Worm (Caenorhabditis elegans): ENCODE results near the gene ceh-33.

Gene ceh-33

ce11 chrV:5312453-5312852 lies 12.0 kb downstream of the ceh-33 start, which contains the start of gene C10G8.3:
C10G8.3 (plus strand) TSS chrV:5312753.
- TF ChIP-seq zim-3 (tag; optimal IDR thresholded peaks at IDR 0.05) (no peak), nfya-2 (GFP tag; IDR thresholded peaks at IDR 0.05) (no peak), Y53G8AR.9 (GFP tag; conservative IDR thresholded peaks at IDR 0.05) (no peak), zfh-2 (GFP tag; conservative IDR thresholded peaks at IDR 0.05) (no peak), hlh-12 (tag; optimal IDR thresholded peaks at IDR 0.05) (no peak), K11D2.4 (GFP tag; IDR thresholded peaks at IDR 0.05) (no peak)

ce11 chrV:5311635-5312034 lies 12.8 kb downstream of the ceh-33 start, which contains the start of gene C10G8.4:
C10G8.4 (plus strand) TSS chrV:5311935.
- TF ChIP-seq T26A5.8 (tag; optimal IDR thresholded peaks at IDR 0.05) (no peak), Y67H2A.10 (GFP tag; conservative IDR thresholded peaks at IDR 0.05) (no peak), K11D2.4 (GFP tag; IDR thresholded peaks at IDR 0.05) (no peak), K12H6.12 (tag; optimal IDR thresholded peaks at IDR 0.05) (no peak)

ce11 chrV:5304366-5304765 lies 20.1 kb downstream of the ceh-33 start:
- TF ChIP-seq Y67H2A.10 (GFP tag; conservative IDR thresholded peaks at IDR 0.05) (no peak), nfya-1 (tag; optimal IDR thresholded peaks at IDR 0.05; ENCODE audit: borderline replicate concordance, insufficient read depth) (no peak), nhr-90 (tag; optimal IDR thresholded peaks at IDR 0.05) (no peak), attf-3 (GFP tag; conservative IDR thresholded peaks at IDR 0.05) (no peak), hrde-1 (tag; optimal IDR thresholded peaks at IDR 0.05; ENCODE audit: borderline replicate concordance) (no peak), hmg-1.2 (GFP tag; IDR thresholded peaks at IDR 0.05) (no peak), let-607 (tag; optimal IDR thresholded peaks at IDR 0.05) (no peak), B0035.1 (tag; optimal IDR thresholded peaks at IDR 0.05) (no peak), ama-1 (optimal IDR thresholded peaks at IDR 0.05) (no peak), ama-1 (GFP tag; optimal IDR thresholded peaks at IDR 0.05) (no peak), Y53F4B.3 (GFP tag; IDR thresholded peaks at IDR 0.05) (no peak), rpc-1 (optimal IDR thresholded peaks at IDR 0.05) (no peak), rpc-1 (tag; optimal IDR thresholded peaks at IDR 0.05) (no peak), ekl-4 (GFP tag; IDR thresholded peaks at IDR 0.05) (no peak)

- TF ChIP-seq ceh-100 (GFP tag; IDR thresholded peaks at IDR 0.05): no peak
Observed at ce11 chrV:5303389-5303788, 21.1 kb downstream of the ceh-33 start, which contains the start of gene ncx-2. ncx-2 (plus strand) TSS chrV:5303689.

ce11 chrV:5301226-5301625 lies 23.2 kb downstream of the ceh-33 start:
- no peak for TF ChIP-seq mcd-1 (GFP tag; IDR thresholded peaks at IDR 0.05)
- no peak for TF ChIP-seq F33H1.4 (GFP tag; IDR thresholded peaks at IDR 0.05)
- no peak for TF ChIP-seq lin-26 (GFP tag; IDR thresholded peaks at IDR 0.05)

- TF ChIP-seq cebp-1 (GFP tag; IDR thresholded peaks at IDR 0.05): no peak
- TF ChIP-seq cebp-1 (tag; optimal IDR thresholded peaks at IDR 0.05): no peak
- no peak for TF ChIP-seq egl-44 (GFP tag; IDR thresholded peaks at IDR 0.05)
- no peak for TF ChIP-seq F37B4.10 (GFP tag; IDR thresholded peaks at IDR 0.05)
- no peak for TF ChIP-seq ceh-79 (tag; optimal IDR thresholded peaks at IDR 0.05)
- TF ChIP-seq dpl-1 (GFP tag; optimal IDR thresholded peaks at IDR 0.05): no peak
- TF ChIP-seq pha-4 (tag; optimal IDR thresholded peaks at IDR 0.05): no peak
- TF ChIP-seq ets-4 (GFP tag; optimal IDR thresholded peaks at IDR 0.05): no peak
- TF ChIP-seq F52B5.7 (tag; optimal IDR thresholded peaks at IDR 0.05): no peak
- no peak for TF ChIP-seq sea-2 (GFP tag; IDR thresholded peaks at IDR 0.05)
- TF ChIP-seq T26A5.8 (tag; optimal IDR thresholded peaks at IDR 0.05): no peak
- TF ChIP-seq Y95B8A.8 (GFP tag; IDR thresholded peaks at IDR 0.05): no peak
- no peak for TF ChIP-seq him-1 (tag; optimal IDR thresholded peaks at IDR 0.05)
- TF ChIP-seq mcd-1 (GFP tag; IDR thresholded peaks at IDR 0.05): no peak
- no peak for TF ChIP-seq snpc-3.4 (tag; optimal IDR thresholded peaks at IDR 0.05)
- TF ChIP-seq ztf-6 (GFP tag; IDR thresholded peaks at IDR 0.05): no peak
Observed at ce11 chrV:5297740-5298139, 26.7 kb downstream of the ceh-33 start.
